Worm (Caenorhabditis elegans) whole organism, midembryonic: Measurements from ENCODE around the gene poml-1.

Source experiments
- T22C8.4 ChIP-seq: fragments of 200-800 bp; sonication (Bioruptor generic); IDR thresholded peaks from 2 replicates; pipeline ENCODE4 v1.3.6; 2022; ENCODE audit warnings: missing genetic modification characterization, missing compliant biosample characterization
- cog-1 ChIP-seq: sonication (generic microtip); optimal IDR thresholded peaks from 2 replicates; lab custom pipeline; 2016; ENCODE audit warnings: missing genetic modification characterization, missing compliant biosample characterization
- flt-1 ChIP-seq: fragments of 200-800 bp; sonication (Bioruptor generic); IDR thresholded peaks from 2 replicates; pipeline ENCODE4 v1.3.6; 2022; ENCODE audit warnings: missing genetic modification characterization, missing compliant biosample characterization
- klf-2 ChIP-seq: fragments of 200-800 bp; sonication (Bioruptor generic); conservative IDR thresholded peaks from 2 replicates; pipeline ENCODE4 v1.3.6; 2022; ENCODE audit warnings: missing genetic modification reagents, missing genetic modification characterization, missing compliant biosample characterization
- med-1 ChIP-seq: sonication (generic microtip); optimal IDR thresholded peaks from 2 replicates; lab custom pipeline; 2017; ENCODE audit warnings: missing genetic modification characterization, mild to moderate bottlenecking, missing compliant biosample characterization, antibody characterized with exemption, missing genetic modification reagents; ENCODE audit not compliant: insufficient read depth
- ref-1 ChIP-seq: fragments of 200-800 bp; sonication (Bioruptor generic); conservative IDR thresholded peaks from 2 replicates; pipeline ENCODE4 v1.3.6; 2022; ENCODE audit warnings: missing genetic modification reagents, missing genetic modification characterization, missing compliant biosample characterization
- tab-1 ChIP-seq: fragments of 200-800 bp; sonication (Bioruptor generic); IDR thresholded peaks from 2 replicates; pipeline ENCODE4 v1.3.6; 2022; ENCODE audit warnings: missing genetic modification characterization, missing compliant biosample characterization

DNA sequence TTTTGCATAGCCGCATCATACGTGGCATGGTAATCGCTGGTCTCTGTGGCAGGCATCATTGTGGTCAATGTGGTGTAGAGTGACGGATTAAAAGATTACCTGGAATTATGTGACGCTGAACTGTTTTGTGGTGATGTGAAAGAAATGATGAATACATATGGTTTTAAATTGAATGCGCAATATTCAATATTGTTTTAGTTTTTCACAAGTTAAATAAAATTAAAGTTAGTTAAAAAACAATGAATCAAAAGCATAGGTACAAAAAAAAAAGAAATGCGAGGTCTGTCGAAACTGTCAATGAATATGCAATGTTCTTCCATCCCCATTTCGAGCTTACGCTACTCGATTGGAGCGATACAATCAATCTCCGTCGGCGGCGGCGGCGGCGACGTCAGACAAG, 10.8 kb downstream of the poml-1 start, which contains the start of gene K02D3.2:
- TF ChIP-seq cog-1 (tag; lab: Kevin White, UChicago) (no peak), klf-2 (no peak), flt-1 (GFP tag; lab: Robert Waterston, UW) (no peak), ref-1 (GFP tag; lab: Robert Waterston, UW) (no peak), med-1 (GFP tag; lab: Kevin White, UChicago) (no peak), tab-1 (no peak), T22C8.4 (GFP tag; lab: Robert Waterston, UW) (no peak)
